Worm (Caenorhabditis elegans) whole organism, L4/young adult: ENCODE data around the gene cyp-33E2.

Source experiments
- dao-5 ChIP-seq: sonication (generic microtip); optimal IDR thresholded peaks from 2 replicates; lab custom pipeline; 2016; ENCODE audit warnings: missing genotype, missing genetic modification characterization, moderate library complexity, missing compliant biosample characterization
- him-1 ChIP-seq: sonication (generic microtip); optimal IDR thresholded peaks from 2 replicates; lab custom pipeline; 2016; ENCODE audit warnings: missing genotype, missing genetic modification reagents, missing genetic modification characterization, missing compliant biosample characterization

- no peak for TF ChIP-seq dao-5 (tag; lab: Kevin White, UChicago)
- no peak for TF ChIP-seq him-1 (tag; lab: Kevin White, UChicago)
These were observed 9.3 kb upstream of the cyp-33E2 start, which contains the start of gene Y59H11AR.10 for ce11 chrIV:8602877-8603276.
